Worm (Caenorhabditis elegans) whole organism, young adult: ENCODE data around the gene F09E10.7.

Experiments used
- B0019.2 ChIP-seq: fragments of 200-800 bp; sonication (Bioruptor generic); conservative IDR thresholded peaks from 2 replicates; pipeline ENCODE4 v1.3.6; 2022; ENCODE audit warnings: missing genetic modification reagents, missing genetic modification characterization, missing compliant biosample characterization
- B0035.1 ChIP-seq: sonication (generic microtip); optimal IDR thresholded peaks from 2 replicates; lab custom pipeline; 2016; ENCODE audit warnings: missing genetic modification characterization, mild to moderate bottlenecking, missing compliant biosample characterization, missing genotype, missing genetic modification reagents
- B0261.1 ChIP-seq: sonication (generic microtip); optimal IDR thresholded peaks from 2 replicates; lab custom pipeline; 2016; ENCODE audit warnings: mild to moderate bottlenecking, missing genetic modification characterization, moderate library complexity, missing compliant biosample characterization
- C06A6.2 ChIP-seq: fragments of 200-800 bp; sonication (Bioruptor generic); conservative IDR thresholded peaks from 2 replicates; pipeline ENCODE4 v1.3.6; 2022; ENCODE audit warnings: missing genetic modification characterization, missing compliant biosample characterization
- C17E4.6 ChIP-seq: fragments of 200-800 bp; sonication (Bioruptor generic); IDR thresholded peaks from 2 replicates; pipeline ENCODE4 v1.3.6; 2022; ENCODE audit warnings: missing genetic modification reagents, missing genetic modification characterization, missing compliant biosample characterization
- F39B2.1 ChIP-seq: fragments of 200-800 bp; sonication (Bioruptor generic); IDR thresholded peaks from 2 replicates; pipeline ENCODE4 v1.3.6; 2022; ENCODE audit warnings: missing genetic modification reagents, missing genetic modification characterization, missing compliant biosample characterization
- F55B11.4 ChIP-seq: sonication (generic microtip); optimal IDR thresholded peaks from 2 replicates; lab custom pipeline; 2016; ENCODE audit warnings: missing compliant biosample characterization, missing genetic modification characterization, borderline replicate concordance; ENCODE audit not compliant: insufficient read depth
- K12H6.12 ChIP-seq: fragments of 200-800 bp; sonication (Bioruptor generic); optimal IDR thresholded peaks from 2 replicates; lab custom pipeline; 2018; ENCODE audit warnings: mild to moderate bottlenecking, missing genetic modification characterization, missing compliant biosample characterization
- T07F8.4 ChIP-seq: sonication (generic microtip); optimal IDR thresholded peaks from 2 replicates; lab custom pipeline; 2016; ENCODE audit warnings: mild to moderate bottlenecking, missing genetic modification characterization, moderate library complexity, missing compliant biosample characterization
- Y53G8AR.9 ChIP-seq: fragments of 200-800 bp; sonication (Bioruptor generic); conservative IDR thresholded peaks from 2 replicates; pipeline ENCODE4 v1.3.6; 2022; ENCODE audit warnings: missing genetic modification reagents, missing genetic modification characterization, missing compliant biosample characterization
- Y67H2A.10 ChIP-seq: fragments of 200-800 bp; sonication (Bioruptor generic); conservative IDR thresholded peaks from 2 replicates; pipeline ENCODE4 v1.3.6; 2022; ENCODE audit warnings: missing genetic modification reagents, missing genetic modification characterization, missing compliant biosample characterization
- ama-1 ChIP-seq, 3 experiments: fragments of 150-350 bp in 1 of 3; sonication (generic microtip) in 2 of 3; optimal IDR thresholded peaks; 2 replicates each; lab custom pipeline; 2014 to 2018; ENCODE audit warnings: missing biosample characterization in 2 of 3, missing genetic modification characterization in 2 of 3, missing genetic modification reagents in 2 of 3
- attf-3 ChIP-seq: fragments of 200-800 bp; sonication (Bioruptor generic); conservative IDR thresholded peaks from 2 replicates; pipeline ENCODE4 v1.3.6; 2022; ENCODE audit warnings: missing genetic modification reagents, missing genetic modification characterization, missing compliant biosample characterization
- bed-1 ChIP-seq: fragments of 200-800 bp; sonication (Bioruptor generic); IDR thresholded peaks from 2 replicates; pipeline ENCODE4 v1.3.6; 2022; ENCODE audit warnings: missing genetic modification reagents, missing genetic modification characterization, missing compliant biosample characterization
- ccch-3 ChIP-seq: fragments of 200-800 bp; sonication (Bioruptor generic); optimal IDR thresholded peaks from 2 replicates; lab custom pipeline; 2018; ENCODE audit warnings: mild to moderate bottlenecking, missing genetic modification characterization, missing compliant biosample characterization
- cebp-2 ChIP-seq: fragments of 200-800 bp; sonication (Bioruptor generic); IDR thresholded peaks from 2 replicates; pipeline ENCODE4 v1.3.6; 2022; ENCODE audit warnings: missing genetic modification characterization, missing compliant biosample characterization
- ceh-58 ChIP-seq: fragments of 200-800 bp; sonication (Bioruptor generic); IDR thresholded peaks from 2 replicates; pipeline ENCODE4 v1.3.6; 2022; ENCODE audit warnings: missing genetic modification characterization, missing compliant biosample characterization
- die-1 ChIP-seq: sonication (generic microtip); optimal IDR thresholded peaks from 2 replicates; lab custom pipeline; 2016; ENCODE audit warnings: missing genotype, mild to moderate bottlenecking, missing genetic modification characterization, missing compliant biosample characterization
- dpff-1 ChIP-seq: sonication (generic microtip); optimal IDR thresholded peaks from 2 replicates; lab custom pipeline; 2017; ENCODE audit warnings: mild to moderate bottlenecking, missing genetic modification characterization, missing compliant biosample characterization
- ekl-4 ChIP-seq: fragments of 200-800 bp; sonication (Bioruptor generic); IDR thresholded peaks from 2 replicates; pipeline ENCODE4 v1.3.6; 2022; ENCODE audit warnings: missing genetic modification reagents, missing genetic modification characterization, missing compliant biosample characterization
- hlh-26 ChIP-seq: fragments of 200-800 bp; sonication (Bioruptor generic); conservative IDR thresholded peaks from 2 replicates; pipeline ENCODE4 v1.3.6; 2022; ENCODE audit warnings: missing genetic modification reagents, missing genetic modification characterization, missing compliant biosample characterization
- hmg-1.2 ChIP-seq: fragments of 200-800 bp; sonication (Bioruptor generic); IDR thresholded peaks from 2 replicates; pipeline ENCODE4 v1.3.6; 2022; ENCODE audit warnings: missing genetic modification reagents, missing genetic modification characterization, missing compliant biosample characterization
- lin-26 ChIP-seq: fragments of 200-800 bp; sonication (Bioruptor generic); IDR thresholded peaks from 2 replicates; pipeline ENCODE4 v1.3.6; 2022; ENCODE audit warnings: missing genetic modification reagents, missing genetic modification characterization, missing compliant biosample characterization
- lsy-27 ChIP-seq: sonication (generic microtip); optimal IDR thresholded peaks from 2 replicates; lab custom pipeline; 2017; ENCODE audit warnings: missing genetic modification characterization, mild to moderate bottlenecking, missing compliant biosample characterization, antibody characterized with exemption, missing genotype, borderline replicate concordance; ENCODE audit not compliant: insufficient read depth
- madf-6 ChIP-seq: fragments of 200-800 bp; sonication (Bioruptor generic); IDR thresholded peaks from 2 replicates; pipeline ENCODE4 v1.3.6; 2022; ENCODE audit warnings: missing genetic modification reagents, missing genetic modification characterization, missing compliant biosample characterization
- mes-4 ChIP-seq: sonication (generic microtip); optimal IDR thresholded peaks from 2 replicates; lab custom pipeline; 2016; ENCODE audit warnings: missing genotype, missing genetic modification characterization, missing compliant biosample characterization
- mxl-1 ChIP-seq: sonication (generic microtip); optimal IDR thresholded peaks from 2 replicates; lab custom pipeline; 2016; ENCODE audit warnings: missing genetic modification characterization, missing compliant biosample characterization
- nhr-120 ChIP-seq: fragments of 200-800 bp; sonication (Bioruptor generic); IDR thresholded peaks from 2 replicates; pipeline ENCODE4 v1.3.6; 2022; ENCODE audit warnings: missing genetic modification characterization, missing compliant biosample characterization
- nhr-179 ChIP-seq: sonication (generic microtip); optimal IDR thresholded peaks from 2 replicates; lab custom pipeline; 2016; ENCODE audit warnings: mild to moderate bottlenecking, missing genetic modification characterization, missing compliant biosample characterization
- rcor-1 ChIP-seq: fragments of 200-800 bp; sonication (Bioruptor generic); IDR thresholded peaks from 2 replicates; pipeline ENCODE4 v1.3.6; 2022; ENCODE audit warnings: missing genetic modification reagents, missing genetic modification characterization, missing compliant biosample characterization
- repo-1 ChIP-seq: sonication (generic microtip); optimal IDR thresholded peaks from 2 replicates; lab custom pipeline; 2017; ENCODE audit warnings: mild to moderate bottlenecking, missing genetic modification characterization, missing compliant biosample characterization
- rpc-1 ChIP-seq, 2 experiments: fragments of 150-350 bp in 1 of 2; sonication (generic microtip) in 1 of 2; optimal IDR thresholded peaks; 2 replicates each; lab custom pipeline; 2014 to 2018; ENCODE audit warnings: missing biosample characterization in 1 of 2, missing genetic modification characterization in 1 of 2, missing genetic modification reagents in 1 of 2, missing genotype in 1 of 2
- snpc-3.4 ChIP-seq: sonication (generic microtip); optimal IDR thresholded peaks from 2 replicates; lab custom pipeline; 2017; ENCODE audit warnings: missing genetic modification characterization, mild to moderate bottlenecking, missing compliant biosample characterization, antibody characterized with exemption, moderate library complexity, missing genotype, missing genetic modification reagents
- sptf-2 ChIP-seq: fragments of 200-800 bp; sonication (Bioruptor generic); optimal IDR thresholded peaks from 2 replicates; lab custom pipeline; 2018; ENCODE audit warnings: mild to moderate bottlenecking, missing genetic modification characterization, missing compliant biosample characterization
- tbp1 ChIP-seq: fragments of 200-800 bp; sonication (Bioruptor generic); optimal IDR thresholded peaks from 2 replicates; lab custom pipeline; 2018; ENCODE audit warnings: mild to moderate bottlenecking, missing genetic modification characterization, missing compliant biosample characterization
- tbx-9 ChIP-seq: sonication (generic microtip); optimal IDR thresholded peaks from 2 replicates; lab custom pipeline; 2016; ENCODE audit warnings: borderline replicate concordance, missing genetic modification characterization, inconsistent platforms, missing compliant biosample characterization
- ztf-6 ChIP-seq: fragments of 200-800 bp; sonication (Bioruptor generic); IDR thresholded peaks from 2 replicates; pipeline ENCODE4 v1.3.6; 2022; ENCODE audit warnings: missing genetic modification reagents, missing genetic modification characterization, missing compliant biosample characterization

The F09E10.7 gene

DNA sequence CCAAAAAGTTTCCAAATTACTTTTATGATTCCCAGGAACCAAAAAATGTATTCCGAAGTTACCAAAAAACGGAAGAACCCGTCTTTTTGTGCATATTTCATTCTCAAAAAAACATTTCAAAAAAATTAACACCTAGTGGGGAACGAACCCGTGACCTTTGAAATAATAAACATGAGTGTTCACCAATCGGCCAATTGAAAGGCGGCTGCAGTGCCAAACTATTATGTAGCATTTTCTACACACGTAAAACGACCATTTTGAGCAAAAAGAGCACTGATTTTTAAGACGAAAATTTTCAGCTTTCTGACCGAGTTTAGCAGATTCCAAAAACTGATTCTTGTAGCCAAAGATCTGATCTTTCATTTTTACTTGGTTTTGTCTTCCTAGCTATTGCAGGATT is 10.6 kb downstream of the F09E10.7 start:
- no peak for TF ChIP-seq K12H6.12 (tag; lab: Kevin White, UChicago)
- TF ChIP-seq lin-26: peak; percentile 45; the same call in 1 of the 2 replicates
- TF ChIP-seq Y53G8AR.9: no peak
- no peak for TF ChIP-seq rcor-1
- TF ChIP-seq rpc-1 (optimal IDR thresholded peaks at IDR 0.05; lab: Kevin White, UChicago): peak; percentile 38
- peak; percentile 75 for TF ChIP-seq rpc-1 (tag; optimal IDR thresholded peaks at IDR 0.05; lab: Kevin White, UChicago)
- no peak for TF ChIP-seq ccch-3 (GFP tag; lab: Kevin White, UChicago)
- peak; percentile 15 for TF ChIP-seq die-1 (tag; lab: Kevin White, UChicago)
- peak; percentile 53 for TF ChIP-seq B0261.1 (tag; lab: Kevin White, UChicago)
- TF ChIP-seq ama-1 (optimal IDR thresholded peaks at IDR 0.05; lab: Kevin White, UChicago): no peak
- TF ChIP-seq ama-1 (GFP tag; optimal IDR thresholded peaks at IDR 0.05; lab: Kevin White, UChicago): no peak
- no peak for TF ChIP-seq mxl-1 (tag; lab: Kevin White, UChicago)
- TF ChIP-seq C06A6.2: no peak
- TF ChIP-seq hmg-1.2 (GFP tag; lab: Robert Waterston, UW): no peak
- no peak for TF ChIP-seq madf-6 (GFP tag; lab: Robert Waterston, UW)
- no peak for TF ChIP-seq C17E4.6
- TF ChIP-seq nhr-120 (GFP tag; lab: Robert Waterston, UW): no peak
- no peak for TF ChIP-seq F55B11.4 (tag; lab: Kevin White, UChicago)
- peak; percentile 83 for TF ChIP-seq tbp1 (GFP tag; lab: Kevin White, UChicago)
- no peak for TF ChIP-seq F39B2.1 (GFP tag; lab: Robert Waterston, UW)
- TF ChIP-seq, all 124 proteins: peak for 5

DNA sequence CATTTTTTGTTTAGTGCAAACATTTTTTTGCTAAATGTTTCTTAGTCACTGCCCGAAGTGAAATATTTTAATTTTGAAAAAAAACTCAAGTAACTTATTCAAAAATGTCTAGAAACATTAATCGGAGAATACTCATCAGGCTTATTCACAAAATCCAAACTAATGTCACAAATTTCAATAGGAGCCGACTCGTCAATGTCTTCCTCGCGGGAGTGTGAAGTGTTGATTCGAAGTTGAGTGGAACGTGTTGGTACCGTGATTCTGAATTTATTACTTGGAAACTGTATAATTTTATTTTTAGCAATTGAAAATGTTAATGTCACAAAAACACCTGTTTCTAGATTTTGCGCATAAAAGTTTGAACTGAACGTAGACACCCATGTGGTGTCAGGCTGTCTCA is 12.1 kb downstream of the F09E10.7 start:
- TF ChIP-seq dpff-1 (tag; lab: Kevin White, UChicago): no peak
- no peak for TF ChIP-seq cebp-2
- TF ChIP-seq attf-3: no peak
- no peak for TF ChIP-seq ztf-6 (GFP tag; lab: Robert Waterston, UW)
- no peak for TF ChIP-seq sptf-2 (GFP tag; lab: Kevin White, UChicago)
- no peak for TF ChIP-seq T07F8.4 (tag; lab: Kevin White, UChicago)
- TF ChIP-seq tbp1 (GFP tag; lab: Kevin White, UChicago): no peak
- TF ChIP-seq lsy-27 (tag; lab: Kevin White, UChicago): no peak
- TF ChIP-seq rpc-1 (optimal IDR thresholded peaks at IDR 0.05; lab: Kevin White, UChicago): no peak
- no peak for TF ChIP-seq rpc-1 (tag; optimal IDR thresholded peaks at IDR 0.05; lab: Kevin White, UChicago)
- TF ChIP-seq F55B11.4 (tag; lab: Kevin White, UChicago): no peak
- 0 out of 2 replicates have a peak, but pooled peaks have one; percentile 70 for TF ChIP-seq ekl-4 (GFP tag; lab: Robert Waterston, UW)
- no peak for TF ChIP-seq bed-1 (GFP tag; lab: Robert Waterston, UW)
- TF ChIP-seq Y67H2A.10 (GFP tag; lab: Robert Waterston, UW): no peak
- TF ChIP-seq repo-1: peak; percentile 52
- TF ChIP-seq nhr-179 (tag; lab: Kevin White, UChicago): no peak
- TF ChIP-seq tbx-9 (tag; lab: Kevin White, UChicago): no peak
- TF ChIP-seq ceh-58 (GFP tag; lab: Robert Waterston, UW): 0 out of 2 replicates have a peak, but pooled peaks have one; percentile 24
- TF ChIP-seq snpc-3.4 (tag; lab: Kevin White, UChicago): no peak
- no peak for TF ChIP-seq hlh-26 (GFP tag; lab: Robert Waterston, UW)
- no peak for TF ChIP-seq B0019.2 (GFP tag; lab: Robert Waterston, UW)
- no peak for TF ChIP-seq B0035.1 (tag; lab: Kevin White, UChicago)
- no peak for TF ChIP-seq mes-4
